Fruit fly (Drosophila melanogaster) whole organism, embryonic: ENCODE results near the gene CG32278.

Experiments used
- Atf6 ChIP-seq: fragments of 200-800 bp; sonication (Bioruptor generic); IDR thresholded peaks from 2 replicates; pipeline ENCODE4 v1.3.6; 2022; ENCODE audit warnings: missing biosample characterization, missing genetic modification characterization
- CG11695 ChIP-seq: fragments of 200-800 bp; sonication (Bioruptor generic); IDR thresholded peaks from 3 replicates; pipeline ENCODE4 v1.3.6; 2022; ENCODE audit warnings: missing biosample characterization, missing genetic modification characterization
- CG14441 ChIP-seq: fragments of 200-800 bp; sonication (Bioruptor generic); IDR thresholded peaks from 2 replicates; pipeline ENCODE4 v1.3.6; 2022; ENCODE audit warnings: missing biosample characterization, missing genetic modification characterization
- CG14965 ChIP-seq: fragments of 200-800 bp; sonication (Bioruptor generic); optimal IDR thresholded peaks from 2 replicates; lab custom pipeline; 2016; ENCODE audit warnings: missing biosample characterization, missing genetic modification characterization, borderline replicate concordance
- CG17829 ChIP-seq: fragments of 200-800 bp; optimal IDR thresholded peaks from 2 replicates; lab custom pipeline; 2019; ENCODE audit warnings: missing biosample characterization, mild to moderate bottlenecking, missing genetic modification characterization, moderate library complexity
- CG2116 ChIP-seq: fragments of 200-800 bp; sonication (Bioruptor generic); optimal IDR thresholded peaks from 3 replicates; lab custom pipeline; 2018; ENCODE audit warnings: missing biosample characterization, mild to moderate bottlenecking, missing genetic modification characterization
- CG30020 ChIP-seq: fragments of 200-800 bp; optimal IDR thresholded peaks from 2 replicates; lab custom pipeline; 2019; ENCODE audit warnings: missing biosample characterization, mild to moderate bottlenecking, missing genetic modification characterization, moderate library complexity
- CG3065 ChIP-seq: fragments of 200-800 bp; sonication (Bioruptor generic); optimal IDR thresholded peaks from 2 replicates; lab custom pipeline; 2016; ENCODE audit warnings: missing biosample characterization, missing genetic modification characterization
- CG33213 ChIP-seq: fragments of 200-800 bp; sonication (Bioruptor generic); optimal IDR thresholded peaks from 3 replicates; lab custom pipeline; 2016; ENCODE audit warnings: missing biosample characterization, missing genetic modification characterization
- CG3407 ChIP-seq: fragments of 200-800 bp; sonication (Bioruptor generic); optimal IDR thresholded peaks from 2 replicates; lab custom pipeline; 2018; ENCODE audit warnings: missing biosample characterization, mild to moderate bottlenecking, missing genetic modification characterization
- CG4820 ChIP-seq: fragments of 200-800 bp; sonication (Bioruptor generic); optimal IDR thresholded peaks from 3 replicates; lab custom pipeline; 2016; ENCODE audit warnings: missing biosample characterization, missing genetic modification characterization
- CG7271 ChIP-seq: fragments of 200-800 bp; sonication (Bioruptor generic); optimal IDR thresholded peaks from 2 replicates; lab custom pipeline; 2018; ENCODE audit warnings: missing biosample characterization, mild to moderate bottlenecking, missing genetic modification characterization, moderate library complexity
- CG7556 ChIP-seq: fragments of 200-800 bp; sonication (Bioruptor generic); optimal IDR thresholded peaks from 2 replicates; lab custom pipeline; 2017; ENCODE audit warnings: missing biosample characterization, mild to moderate bottlenecking, missing genetic modification characterization
- CG8388 ChIP-seq: fragments of 200-800 bp; sonication (Bioruptor generic); optimal IDR thresholded peaks from 2 replicates; lab custom pipeline; 2019; ENCODE audit warnings: missing biosample characterization, mild to moderate bottlenecking, missing genetic modification characterization, moderate library complexity
- CG9727 ChIP-seq: fragments of 200-800 bp; sonication (Bioruptor generic); optimal IDR thresholded peaks from 3 replicates; lab custom pipeline; 2017; ENCODE audit warnings: missing biosample characterization, mild to moderate bottlenecking, missing genetic modification characterization
- CG9797 ChIP-seq: fragments of 200-800 bp; sonication (Bioruptor generic); optimal IDR thresholded peaks from 3 replicates; lab custom pipeline; 2018; ENCODE audit warnings: missing biosample characterization, mild to moderate bottlenecking, missing genetic modification characterization
- Eip74EF ChIP-seq, 2 experiments: fragments of 200-800 bp in 1 of 2; fragments of >200 bp in 1 of 2; sonication (Bioruptor generic) in 1 of 2; optimal IDR thresholded peaks; 2 replicates each; lab custom pipeline; 2017 to 2019; ENCODE audit warnings: missing biosample characterization in 2 of 2, missing genetic modification characterization in 2 of 2, mild to moderate bottlenecking in 1 of 2, moderate library complexity in 1 of 2
- Ets97D ChIP-seq: fragments of 200-800 bp; sonication (Bioruptor generic); optimal IDR thresholded peaks from 3 replicates; lab custom pipeline; 2016; ENCODE audit warnings: missing biosample characterization, missing genetic modification characterization
- Hr51 ChIP-seq, 2 experiments: fragments of 200-800 bp; sonication (Bioruptor generic); optimal IDR thresholded peaks; 2 replicates in 1 of 2; 3 replicates in 1 of 2; lab custom pipeline; 2016 to 2018; ENCODE audit warnings: missing biosample characterization in 2 of 2, missing genetic modification characterization in 2 of 2, mild to moderate bottlenecking in 1 of 2, moderate library complexity in 1 of 2
- MTF-1 ChIP-seq: fragments of 200-800 bp; sonication (Bioruptor generic); optimal IDR thresholded peaks from 2 replicates; lab custom pipeline; 2018; ENCODE audit warnings: missing biosample characterization, mild to moderate bottlenecking, missing genetic modification characterization, borderline replicate concordance
- Myb ChIP-seq: fragments of 200-800 bp; sonication (Bioruptor generic); optimal IDR thresholded peaks from 2 replicates; lab custom pipeline; 2016; ENCODE audit warnings: missing biosample characterization, missing genetic modification characterization
- Nf-YC ChIP-seq: fragments of 200-800 bp; optimal IDR thresholded peaks from 3 replicates; lab custom pipeline; 2019; ENCODE audit warnings: missing biosample characterization, mild to moderate bottlenecking, missing genetic modification characterization, moderate library complexity
- Pdp1 ChIP-seq, 2 experiments: fragments of 200-800 bp; sonication (Bioruptor generic); optimal IDR thresholded peaks; 3 replicates each; lab custom pipeline; 2016; ENCODE audit warnings: missing biosample characterization in 2 of 2, missing genetic modification characterization in 2 of 2, mild to moderate bottlenecking in 1 of 2, moderate library complexity in 1 of 2
- Ptx1 ChIP-seq: fragments of 200-800 bp; sonication (Bioruptor generic); IDR thresholded peaks from 2 replicates; pipeline ENCODE4 v1.3.6; 2022; ENCODE audit warnings: missing biosample characterization, missing genetic modification characterization
- Stat92E ChIP-seq, 3 experiments: fragments of >200 bp in 2 of 3; fragments of 200-800 bp in 1 of 3; sonication (Bioruptor generic) in 1 of 3; optimal IDR thresholded peaks; 2 replicates each; lab custom pipeline; 2017 to 2019; ENCODE audit warnings: missing biosample characterization in 3 of 3, missing genetic modification characterization in 3 of 3, mild to moderate bottlenecking in 1 of 3, moderate library complexity in 1 of 3
- Taf1 ChIP-seq: fragments of 200-800 bp; sonication (Bioruptor generic); IDR thresholded peaks from 2 replicates; pipeline ENCODE4 v1.3.6; 2022; ENCODE audit warnings: missing biosample characterization, missing genetic modification characterization
- Vsx1 ChIP-seq: fragments of 200-800 bp; sonication (Bioruptor generic); optimal IDR thresholded peaks from 2 replicates; lab custom pipeline; 2017; ENCODE audit warnings: missing biosample characterization, mild to moderate bottlenecking, missing genetic modification characterization, missing genetic modification reagents
- Xbp1 ChIP-seq: fragments of 200-800 bp; sonication (Bioruptor generic); optimal IDR thresholded peaks from 3 replicates; lab custom pipeline; 2016; ENCODE audit warnings: missing biosample characterization, mild to moderate bottlenecking, missing genetic modification characterization
- abd-A ChIP-seq: fragments of 200-800 bp; sonication (Bioruptor generic); optimal IDR thresholded peaks from 3 replicates; lab custom pipeline; 2019; ENCODE audit warnings: missing biosample characterization, mild to moderate bottlenecking, missing genetic modification characterization, moderate library complexity
- bcd ChIP-seq: fragments of 200-800 bp; sonication (Bioruptor generic); optimal IDR thresholded peaks from 2 replicates; lab custom pipeline; 2017; ENCODE audit warnings: missing biosample characterization, mild to moderate bottlenecking, missing genetic modification characterization
- crp ChIP-seq, 2 experiments: fragments of 200-800 bp; sonication (Bioruptor generic); optimal IDR thresholded peaks; 2 replicates in 1 of 2; 3 replicates in 1 of 2; lab custom pipeline; 2017; ENCODE audit warnings: missing biosample characterization in 2 of 2, missing genetic modification characterization in 2 of 2, mild to moderate bottlenecking in 1 of 2, moderate library complexity in 1 of 2
- dysf ChIP-seq: fragments of 200-800 bp; sonication (Bioruptor generic); IDR thresholded peaks from 3 replicates; pipeline ENCODE4 v1.3.6; 2022; ENCODE audit warnings: missing biosample characterization, missing genetic modification characterization
- esg ChIP-seq: fragments of 200-800 bp; sonication (Bioruptor generic); conservative IDR thresholded peaks from 2 replicates; pipeline ENCODE4 v1.3.6; 2022; ENCODE audit warnings: missing biosample characterization, missing genetic modification characterization
- hb ChIP-seq: fragments of 200-800 bp; sonication (Bioruptor generic); IDR thresholded peaks from 3 replicates; pipeline ENCODE4 v1.3.6; 2022; ENCODE audit warnings: missing biosample characterization, missing genetic modification characterization; ENCODE audit not compliant: partially characterized antibody
- hkb ChIP-seq, 2 experiments: fragments of 200-800 bp in 1 of 2; fragments of >200 bp in 1 of 2; sonication (Bioruptor generic) in 1 of 2; IDR thresholded peaks in 1 of 2; optimal IDR thresholded peaks in 1 of 2; 2 replicates each; pipeline versions ENCODE4 v1.3.6 to Lab custom; 2017 to 2022; ENCODE audit warnings: missing biosample characterization in 1 of 2, missing genetic modification characterization in 1 of 2
- inv ChIP-seq: fragments of 200-800 bp; sonication (Bioruptor generic); IDR thresholded peaks from 2 replicates; pipeline ENCODE4 v1.3.6; 2022; ENCODE audit warnings: missing biosample characterization, missing genetic modification characterization; ENCODE audit not compliant: partially characterized antibody
- klu ChIP-seq: fragments of 200-800 bp; sonication (Bioruptor generic); IDR thresholded peaks from 2 replicates; pipeline ENCODE4 v1.3.6; 2022; ENCODE audit warnings: missing biosample characterization, missing genetic modification characterization
- mam ChIP-seq: fragments of 200-800 bp; sonication (Bioruptor generic); optimal IDR thresholded peaks from 3 replicates; lab custom pipeline; 2016; ENCODE audit warnings: missing biosample characterization, missing genetic modification characterization
- mirr ChIP-seq: fragments of 200-800 bp; sonication (Bioruptor generic); optimal IDR thresholded peaks from 3 replicates; lab custom pipeline; 2018; ENCODE audit warnings: missing biosample characterization, mild to moderate bottlenecking, missing genetic modification characterization
- org-1 ChIP-seq: fragments of 200-800 bp; sonication (Bioruptor generic); optimal IDR thresholded peaks from 2 replicates; lab custom pipeline; 2017; ENCODE audit warnings: missing biosample characterization, missing genetic modification characterization
- peb ChIP-seq: fragments of 200-800 bp; sonication (Bioruptor generic); IDR thresholded peaks from 2 replicates; pipeline ENCODE4 v1.3.6; 2022; ENCODE audit warnings: missing biosample characterization, missing genetic modification characterization
- pita ChIP-seq: fragments of 200-800 bp; sonication (Bioruptor generic); optimal IDR thresholded peaks from 2 replicates; lab custom pipeline; 2017; ENCODE audit warnings: missing biosample characterization, mild to moderate bottlenecking, missing genetic modification characterization
- pnt ChIP-seq: fragments of 200-800 bp; sonication (Bioruptor generic); optimal IDR thresholded peaks from 3 replicates; lab custom pipeline; 2016; ENCODE audit warnings: missing biosample characterization, missing genetic modification characterization
- pzg ChIP-seq: fragments of 200-800 bp; sonication (Bioruptor generic); optimal IDR thresholded peaks from 3 replicates; lab custom pipeline; 2018; ENCODE audit warnings: missing biosample characterization, mild to moderate bottlenecking, missing genetic modification characterization, moderate library complexity
- scrt ChIP-seq: fragments of 200-800 bp; sonication (Bioruptor generic); optimal IDR thresholded peaks from 2 replicates; lab custom pipeline; 2018; ENCODE audit warnings: missing biosample characterization, mild to moderate bottlenecking, missing genetic modification characterization, moderate library complexity
- sqz ChIP-seq: fragments of 200-800 bp; sonication (Bioruptor generic); optimal IDR thresholded peaks from 3 replicates; lab custom pipeline; 2018; ENCODE audit warnings: missing biosample characterization, mild to moderate bottlenecking, missing genetic modification characterization
- stwl ChIP-seq: fragments of 200-800 bp; sonication (Bioruptor generic); optimal IDR thresholded peaks from 3 replicates; lab custom pipeline; 2018; ENCODE audit warnings: missing biosample characterization, mild to moderate bottlenecking, missing genetic modification characterization, moderate library complexity
- tll ChIP-seq, 2 experiments: fragments of 200-800 bp in 1 of 2; fragments of >200 bp in 1 of 2; sonication (Bioruptor generic) in 1 of 2; optimal IDR thresholded peaks; 2 replicates each; lab custom pipeline; 2017 to 2019; ENCODE audit warnings: missing biosample characterization in 2 of 2, missing genetic modification characterization in 2 of 2, mild to moderate bottlenecking in 1 of 2, moderate library complexity in 1 of 2

Gene CG32278

DNA sequence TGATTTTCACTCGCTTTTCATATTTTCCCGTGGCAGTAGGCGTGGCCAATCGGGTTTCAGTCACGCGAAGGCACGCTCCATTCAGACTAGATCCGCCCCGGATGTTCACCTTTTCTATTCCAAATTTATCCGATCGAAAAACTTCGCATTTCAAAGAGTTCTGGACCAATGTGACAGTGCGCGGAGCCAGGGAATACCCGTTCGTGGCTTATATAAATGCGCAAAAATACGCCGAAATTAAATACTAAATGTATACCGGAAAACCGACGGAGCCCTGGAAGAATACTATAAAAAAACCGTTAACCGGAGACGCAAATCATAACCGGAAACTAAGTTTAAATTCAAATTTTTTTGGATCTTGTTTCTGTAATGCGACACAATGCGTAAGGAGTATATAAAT is 41.5 kb upstream of the CG32278 start, which contains the start of gene promL (continued):
- TF ChIP-seq crp (GFP tag; optimal IDR thresholded peaks at IDR 0.05; lab: Kevin White, UChicago), result peak in 1 of 2 experiments; percentile 30
- peak; percentile 39 for TF ChIP-seq CG3407
- TF ChIP-seq CG9727 (GFP tag; lab: Kevin White, UChicago), result peak; percentile 48
- peak; percentile 33 for TF ChIP-seq Xbp1 (GFP tag; lab: Kevin White, UChicago)
- TF ChIP-seq CG30020 (tag; lab: Kevin White, UChicago), result peak; percentile 46
- TF ChIP-seq mam (GFP tag; lab: Kevin White, UChicago), result no peak
- peak; percentile 75 for TF ChIP-seq CG17829 (tag; lab: Kevin White, UChicago)
- peak; percentile 85 for TF ChIP-seq CG33213 (GFP tag; lab: Kevin White, UChicago)
- TF ChIP-seq org-1 (GFP tag; lab: Kevin White, UChicago), result peak; percentile 40
- TF ChIP-seq Pdp1 (GFP tag; optimal IDR thresholded peaks at IDR 0.05; lab: Kevin White, UChicago), result peak; percentile 32 to 86
- peak; percentile 98 for TF ChIP-seq Ets97D (GFP tag; lab: Kevin White, UChicago)
- no peak for TF ChIP-seq CG3065 (GFP tag; lab: Kevin White, UChicago)
- peak; percentile 28 for TF ChIP-seq pita (GFP tag; lab: Kevin White, UChicago)
- TF ChIP-seq Vsx1 (GFP tag; lab: Kevin White, UChicago), result peak; percentile 21
- peak; percentile 95 for TF ChIP-seq pzg (GFP tag; lab: Kevin White, UChicago)
- peak; percentile 59 for TF ChIP-seq Nf-YC (tag; lab: Kevin White, UChicago)
- no peak for TF ChIP-seq klu (GFP tag; lab: Robert Waterston, UW)
- TF ChIP-seq CG2116 (GFP tag; lab: Kevin White, UChicago), result peak; percentile 76
- TF ChIP-seq hb (GFP tag; lab: Robert Waterston, UW), result no peak
- TF ChIP-seq esg (GFP tag; lab: Robert Waterston, UW), result no peak
- peak; percentile 47 for TF ChIP-seq mirr (GFP tag; lab: Kevin White, UChicago)
- TF ChIP-seq Ptx1 (GFP tag; lab: Robert Waterston, UW), result peak; percentile 32; the same call in 1 of the 2 replicates
- no peak for TF ChIP-seq tll (GFP tag; optimal IDR thresholded peaks at IDR 0.05; lab: Kevin White, UChicago)
- no peak for TF ChIP-seq CG14441
- TF ChIP-seq dysf, result peak; percentile 64; the same call in 2 of the 3 replicates
- TF ChIP-seq CG8388, result peak; percentile 34
- TF ChIP-seq stwl (tag; lab: Kevin White, UChicago), result peak; percentile 79
- no peak for TF ChIP-seq abd-A (tag; lab: Kevin White, UChicago)
- peak; percentile 47; the same call in 1 of the 3 replicates for TF ChIP-seq CG11695 (GFP tag; lab: Robert Waterston, UW)
- peak in 1 of 3 experiments; percentile 86 for TF ChIP-seq Stat92E (GFP tag; optimal IDR thresholded peaks at IDR 0.05; lab: Kevin White, UChicago)
- peak; percentile 79 for TF ChIP-seq bcd
- TF ChIP-seq Taf1, result no peak
- peak; percentile 40 for TF ChIP-seq sqz (GFP tag; lab: Kevin White, UChicago)
- TF ChIP-seq Myb (GFP tag; lab: Kevin White, UChicago), result peak; percentile 99
- TF ChIP-seq Eip74EF (GFP tag; optimal IDR thresholded peaks at IDR 0.05; lab: Kevin White, UChicago), result peak in 1 of 2 experiments; percentile 48
- TF ChIP-seq CG9797 (GFP tag; lab: Kevin White, UChicago), result peak; percentile 97
- TF ChIP-seq CG7271 (tag; lab: Kevin White, UChicago), result peak; percentile 26
- peak; percentile 43 for TF ChIP-seq CG7556 (GFP tag; lab: Kevin White, UChicago)
- TF ChIP-seq scrt (GFP tag; lab: Kevin White, UChicago), result peak; percentile 65
- no peak for TF ChIP-seq CG4820 (GFP tag; lab: Kevin White, UChicago)
- peak; percentile 3 for TF ChIP-seq CG14965
- TF ChIP-seq inv (GFP tag; lab: Robert Waterston, UW), result no peak
- TF ChIP-seq peb (GFP tag; lab: Robert Waterston, UW), result no peak
- TF ChIP-seq hkb (optimal IDR thresholded peaks at IDR 0.05; lab: Kevin White, UChicago), result no peak
- peak; percentile 58 for TF ChIP-seq hkb (GFP tag; IDR thresholded peaks at IDR 0.05; lab: Robert Waterston, UW)
- peak; percentile 55 for TF ChIP-seq MTF-1 (GFP tag; lab: Kevin White, UChicago)
- TF ChIP-seq Hr51 (GFP tag; optimal IDR thresholded peaks at IDR 0.05; lab: Kevin White, UChicago), result peak; percentile 18 to 52
- TF ChIP-seq Atf6 (GFP tag; lab: Robert Waterston, UW), result no peak
- no peak for TF ChIP-seq pnt (GFP tag; lab: Kevin White, UChicago)
